ENCODE assay signal across 4 fruit fly cellular contexts in genomic region chrX:5646228-5646627, dm6.
TF ChIP-seq lines count a peak whose summit lies in the region.

No protein-coding gene starts in this region.

- TF ChIP-seq CTCF in whole organism, embryonic (GFP tag; optimal IDR thresholded peaks at IDR 0.05; lab: Kevin White, UChicago): no peak

TF ChIP-seq in whole organism, embryonic, 481 proteins besides CTCF, POLR2A, EP300 and RAD21 (continues in another document):
- TF ChIP-seq CoRest (tag; optimal IDR thresholded peaks at IDR 0.05; lab: Kevin White, UChicago) (peak; percentile 17), CG8089 (GFP tag; optimal IDR thresholded peaks at IDR 0.05; lab: Kevin White, UChicago) (peak; percentile 5), org-1 (GFP tag; optimal IDR thresholded peaks at IDR 0.05; lab: Kevin White, UChicago) (peak; percentile 1), CG1832 (GFP tag; optimal IDR thresholded peaks at IDR 0.05; lab: Kevin White, UChicago) (no peak), D19A (tag; optimal IDR thresholded peaks at IDR 0.05; lab: Kevin White, UChicago) (peak; percentile 25), Med (GFP tag; lab: Kevin White, UChicago) (peak; percentile 54), Xbp1 (GFP tag; optimal IDR thresholded peaks at IDR 0.05; lab: Kevin White, UChicago) (peak; percentile 23), CG2712 (tag; optimal IDR thresholded peaks at IDR 0.05; lab: Kevin White, UChicago) (peak; percentile 41), tin (GFP tag; optimal IDR thresholded peaks at IDR 0.05; lab: Kevin White, UChicago) (peak; percentile 8), ems (GFP tag; optimal IDR thresholded peaks at IDR 0.05; lab: Kevin White, UChicago) (no peak), Xrp1 (GFP tag; IDR thresholded peaks at IDR 0.05; lab: Robert Waterston, UW) (peak; percentile 22; the same call in 1 of the 2 replicates), CG11504 (tag; optimal IDR thresholded peaks at IDR 0.05; lab: Kevin White, UChicago) (peak; percentile 53), mirr (GFP tag; optimal IDR thresholded peaks at IDR 0.05; lab: Kevin White, UChicago) (no peak), PHDP (tag; optimal IDR thresholded peaks at IDR 0.05; lab: Kevin White, UChicago) (peak; percentile 16), grau (tag; optimal IDR thresholded peaks at IDR 0.05; lab: Kevin White, UChicago) (peak; percentile 17), Hr51 (GFP tag; optimal IDR thresholded peaks at IDR 0.05; lab: Kevin White, UChicago) (peak in 1 of 2 experiments; percentile 4), D (optimal IDR thresholded peaks at IDR 0.05; lab: Kevin White, UChicago) (no peak), D (GFP tag; optimal IDR thresholded peaks at IDR 0.05; lab: Kevin White, UChicago) (peak; percentile 34), CG7372 (GFP tag; IDR thresholded peaks at IDR 0.05; lab: Robert Waterston, UW) (no peak), Oli (tag; optimal IDR thresholded peaks at IDR 0.05; lab: Kevin White, UChicago) (peak; percentile 4), en (GFP tag; optimal IDR thresholded peaks at IDR 0.05; lab: Kevin White, UChicago) (no peak), phol (tag; optimal IDR thresholded peaks at IDR 0.05; lab: Kevin White, UChicago) (peak; percentile 51), CG15269 (tag; optimal IDR thresholded peaks at IDR 0.05; lab: Kevin White, UChicago) (peak; percentile 14)

TF ChIP-seq in whole organism, prepupa, 60 proteins besides CTCF, POLR2A, EP300 and RAD21 (continues in another document):
- no peak for TF ChIP-seq CG11294 (GFP tag; IDR thresholded peaks at IDR 0.05; lab: Robert Waterston, UW)
- no peak for TF ChIP-seq CG8119 (GFP tag; IDR thresholded peaks at IDR 0.05; lab: Robert Waterston, UW)
- TF ChIP-seq fd59A (GFP tag; optimal IDR thresholded peaks at IDR 0.05; lab: Kevin White, UChicago): no peak
- TF ChIP-seq CG9139 (GFP tag; optimal IDR thresholded peaks at IDR 0.05; lab: Kevin White, UChicago): no peak
- TF ChIP-seq esn (GFP tag; optimal IDR thresholded peaks at IDR 0.05; lab: Kevin White, UChicago): peak; percentile 10
- TF ChIP-seq Hr4 (GFP tag; optimal IDR thresholded peaks at IDR 0.05; lab: Kevin White, UChicago): no peak
- no peak for TF ChIP-seq ss (GFP tag; optimal IDR thresholded peaks at IDR 0.05; lab: Kevin White, UChicago)
- no peak for TF ChIP-seq acj6 (GFP tag; optimal IDR thresholded peaks at IDR 0.05; lab: Kevin White, UChicago)
- no peak for TF ChIP-seq CG6808 (GFP tag; optimal IDR thresholded peaks at IDR 0.05; lab: Kevin White, UChicago)
- no peak for TF ChIP-seq Blimp-1 (GFP tag; optimal IDR thresholded peaks at IDR 0.05; lab: Kevin White, UChicago)
- no peak for TF ChIP-seq Hr39 (GFP tag; optimal IDR thresholded peaks at IDR 0.05; lab: Kevin White, UChicago)
- no peak for TF ChIP-seq CG8632 (GFP tag; optimal IDR thresholded peaks at IDR 0.05; lab: Kevin White, UChicago)
- TF ChIP-seq CG31627 (GFP tag; optimal IDR thresholded peaks at IDR 0.05; lab: Kevin White, UChicago): no peak
- TF ChIP-seq pdm3 (GFP tag; optimal IDR thresholded peaks at IDR 0.05; lab: Kevin White, UChicago): no peak
- no peak for TF ChIP-seq achi (GFP tag; optimal IDR thresholded peaks at IDR 0.05; lab: Kevin White, UChicago)
- TF ChIP-seq CG3032 (tag; optimal IDR thresholded peaks at IDR 0.05; lab: Kevin White, UChicago): no peak
- peak; percentile 4 for TF ChIP-seq CG10631 (GFP tag; optimal IDR thresholded peaks at IDR 0.05; lab: Kevin White, UChicago)
- no peak for TF ChIP-seq CG16779 (tag; optimal IDR thresholded peaks at IDR 0.05; lab: Kevin White, UChicago)
- peak; percentile 13 for TF ChIP-seq CG32006 (GFP tag; optimal IDR thresholded peaks at IDR 0.05; lab: Kevin White, UChicago)
- no peak for TF ChIP-seq OdsH (GFP tag; optimal IDR thresholded peaks at IDR 0.05; lab: Kevin White, UChicago)
- TF ChIP-seq CG6163 (GFP tag; IDR thresholded peaks at IDR 0.05; lab: Robert Waterston, UW): no peak
- TF ChIP-seq Sox15 (GFP tag; optimal IDR thresholded peaks at IDR 0.05; lab: Kevin White, UChicago): no peak
- TF ChIP-seq Sox14 (GFP tag; optimal IDR thresholded peaks at IDR 0.05; lab: Kevin White, UChicago): no peak
- no peak for TF ChIP-seq fd85E (GFP tag; optimal IDR thresholded peaks at IDR 0.05; lab: Kevin White, UChicago)
- peak; percentile 1 for TF ChIP-seq Eip75B (GFP tag; optimal IDR thresholded peaks at IDR 0.05; lab: Kevin White, UChicago)

TF ChIP-seq in whole organism, pupa, 21 proteins besides CTCF, POLR2A, EP300 and RAD21:
- TF ChIP-seq CG12605 (GFP tag; IDR thresholded peaks at IDR 0.05; lab: Robert Waterston, UW) (no peak), CG32121 (GFP tag; IDR thresholded peaks at IDR 0.05; lab: Robert Waterston, UW) (0 out of 2 replicates have a peak, but pooled peaks have one; percentile 19)
TF ChIP-seq in whole organism, pupa: peak in this region for 1.

TF ChIP-seq in whole organism, wandering third instar larva, 38 proteins besides CTCF, POLR2A, EP300 and RAD21:
- TF ChIP-seq pan (optimal IDR thresholded peaks at IDR 0.05; lab: Kevin White, UChicago): no peak
- TF ChIP-seq lola (GFP tag; optimal IDR thresholded peaks at IDR 0.05; lab: Kevin White, UChicago): no peak
- TF ChIP-seq usp (GFP tag; optimal IDR thresholded peaks at IDR 0.05; lab: Kevin White, UChicago): no peak
- peak in 1 of 2 experiments; percentile 33 for TF ChIP-seq foxo (GFP tag; optimal IDR thresholded peaks at IDR 0.05; lab: Kevin White, UChicago)
- TF ChIP-seq CrebA (GFP tag; optimal IDR thresholded peaks at IDR 0.05; lab: Kevin White, UChicago; ENCODE audit: borderline replicate concordance): no peak
- TF ChIP-seq Dif (GFP tag; optimal IDR thresholded peaks at IDR 0.05; lab: Kevin White, UChicago; ENCODE audit: partially characterized antibody): no peak
- TF ChIP-seq fru (GFP tag; optimal IDR thresholded peaks at IDR 0.05; lab: Kevin White, UChicago): peak; percentile 44
- TF ChIP-seq Sp1 (GFP tag; optimal IDR thresholded peaks at IDR 0.05; lab: Kevin White, UChicago): peak; percentile 9
- TF ChIP-seq psq (GFP tag; optimal IDR thresholded peaks at IDR 0.05; lab: Kevin White, UChicago): no peak
- peak; percentile 4 for TF ChIP-seq br (GFP tag; optimal IDR thresholded peaks at IDR 0.05; lab: Kevin White, UChicago)
- TF ChIP-seq ey (GFP tag; optimal IDR thresholded peaks at IDR 0.05; lab: Kevin White, UChicago): peak; percentile 22
- peak; percentile 8 for TF ChIP-seq rgr (GFP tag; optimal IDR thresholded peaks at IDR 0.05; lab: Kevin White, UChicago)
- no peak for TF ChIP-seq dsf (GFP tag; optimal IDR thresholded peaks at IDR 0.05; lab: Kevin White, UChicago; ENCODE audit: borderline replicate concordance)
- peak; percentile 28 for TF ChIP-seq h (GFP tag; optimal IDR thresholded peaks at IDR 0.05; lab: Kevin White, UChicago)
- TF ChIP-seq HLH106 (tag; optimal IDR thresholded peaks at IDR 0.05; lab: Kevin White, UChicago): peak; percentile 2
- TF ChIP-seq CG9705 (GFP tag; optimal IDR thresholded peaks at IDR 0.05; lab: Kevin White, UChicago): no peak

Comparison
In these comparisons a context has a peak if more than half of its experiments do, and no peak if none do; other contexts are left out.
1. Of the 7 proteins assayed by ChIP-seq in both whole organism, embryonic and whole organism, prepupa: peak only in whole organism, embryonic: Blimp-1 and Sox102F; only in whole organism, prepupa: none; in both: none; in neither: 5.